Worm (Caenorhabditis elegans) whole organism, L3 larva: ENCODE data around the gene catp-3.

Experiments used
- R02D3.7 ChIP-seq: fragments of 150-350 bp; optimal IDR thresholded peaks from 2 replicates; lab custom pipeline; 2014; ENCODE audit warnings: missing biosample characterization, missing genetic modification characterization
- ZK546.5 ChIP-seq: sonication (generic microtip); optimal IDR thresholded peaks from 2 replicates; lab custom pipeline; 2017; ENCODE audit warnings: missing biosample characterization, missing genetic modification characterization
- aly-2 ChIP-seq: fragments of 150-350 bp; optimal IDR thresholded peaks from 2 replicates; lab custom pipeline; 2014; ENCODE audit warnings: missing biosample characterization, missing genetic modification characterization
- ama-1 ChIP-seq: fragments of 150-350 bp; optimal IDR thresholded peaks from 2 replicates; lab custom pipeline; 2018
- ceh-16 ChIP-seq: sonication (generic microtip); optimal IDR thresholded peaks from 2 replicates; lab custom pipeline; 2017; ENCODE audit warnings: missing biosample characterization, missing genetic modification characterization
- ceh-28 ChIP-seq: fragments of 150-350 bp; optimal IDR thresholded peaks from 2 replicates; lab custom pipeline; 2014; ENCODE audit warnings: missing biosample characterization, missing genetic modification reagents, missing genetic modification characterization
- ceh-82 ChIP-seq: fragments of 150-350 bp; optimal IDR thresholded peaks from 2 replicates; lab custom pipeline; 2014; ENCODE audit warnings: missing biosample characterization, missing genetic modification characterization
- daf-12 ChIP-seq: fragments of 150-350 bp; optimal IDR thresholded peaks from 2 replicates; lab custom pipeline; 2014; ENCODE audit warnings: missing biosample characterization, missing genetic modification reagents, missing genetic modification characterization
- egl-5 ChIP-seq: fragments of 150-350 bp; optimal IDR thresholded peaks from 2 replicates; lab custom pipeline; 2017; ENCODE audit warnings: missing biosample characterization, missing genetic modification reagents, missing genetic modification characterization, inconsistent platforms
- elt-1 ChIP-seq: fragments of 150-350 bp; optimal IDR thresholded peaks from 2 replicates; lab custom pipeline; 2014; ENCODE audit warnings: missing biosample characterization, missing genetic modification characterization
- elt-3 ChIP-seq, 3 experiments: fragments of 150-350 bp in 1 of 3; sonication (generic microtip) in 2 of 3; optimal IDR thresholded peaks; 2 replicates in 2 of 3; 4 replicates in 1 of 3; lab custom pipeline; 2014 to 2017; ENCODE audit warnings: missing biosample characterization in 3 of 3, missing genetic modification characterization in 3 of 3
- eor-1 ChIP-seq, 2 experiments: fragments of 150-350 bp; optimal IDR thresholded peaks; 2 replicates each; lab custom pipeline; 2014 to 2018; ENCODE audit warnings: missing biosample characterization in 2 of 2, missing genetic modification characterization in 2 of 2
- fkh-10 ChIP-seq: sonication (generic microtip); optimal IDR thresholded peaks from 2 replicates; lab custom pipeline; 2017; ENCODE audit warnings: missing biosample characterization, missing genetic modification reagents, missing genetic modification characterization
- jun-1 ChIP-seq: fragments of 150-350 bp; optimal IDR thresholded peaks from 2 replicates; lab custom pipeline; 2014; ENCODE audit warnings: missing biosample characterization, missing genetic modification reagents, missing genetic modification characterization
- lin-15B ChIP-seq: fragments of 150-350 bp; optimal IDR thresholded peaks from 2 replicates; lab custom pipeline; 2014; ENCODE audit warnings: missing biosample characterization, missing genetic modification characterization
- lin-39 ChIP-seq: fragments of 150-350 bp; optimal IDR thresholded peaks from 2 replicates; lab custom pipeline; 2018; ENCODE audit warnings: missing biosample characterization, missing genetic modification reagents, missing genetic modification characterization
- lsy-12 ChIP-seq: sonication (generic microtip); optimal IDR thresholded peaks from 2 replicates; lab custom pipeline; 2016; ENCODE audit warnings: mild to moderate bottlenecking, missing genetic modification characterization, missing compliant biosample characterization
- mdl-1 ChIP-seq: fragments of 150-350 bp; optimal IDR thresholded peaks from 2 replicates; lab custom pipeline; 2014; ENCODE audit warnings: missing biosample characterization, missing genetic modification characterization
- mml-1 ChIP-seq: fragments of 150-350 bp; sonication (generic microtip); optimal IDR thresholded peaks from 3 replicates; lab custom pipeline; 2014; ENCODE audit warnings: missing biosample characterization, missing genetic modification characterization
- nfya-1 ChIP-seq: sonication (generic microtip); optimal IDR thresholded peaks from 2 replicates; lab custom pipeline; 2017; ENCODE audit warnings: missing genetic modification characterization, mild to moderate bottlenecking, missing compliant biosample characterization, antibody characterized with exemption, moderate library complexity; ENCODE audit not compliant: insufficient read depth
- nhr-11 ChIP-seq: fragments of 150-350 bp; optimal IDR thresholded peaks from 2 replicates; lab custom pipeline; 2014; ENCODE audit warnings: missing biosample characterization, missing genetic modification characterization
- nhr-12 ChIP-seq: fragments of 150-350 bp; optimal IDR thresholded peaks from 2 replicates; lab custom pipeline; 2014; ENCODE audit warnings: missing biosample characterization, missing genetic modification characterization
- nhr-23 ChIP-seq: fragments of 150-350 bp; optimal IDR thresholded peaks from 2 replicates; lab custom pipeline; 2014; ENCODE audit warnings: missing biosample characterization, missing genetic modification reagents, missing genetic modification characterization
- nhr-237 ChIP-seq: fragments of 150-350 bp; optimal IDR thresholded peaks from 2 replicates; lab custom pipeline; 2014; ENCODE audit warnings: missing biosample characterization, missing genetic modification characterization
- nhr-25 ChIP-seq: sonication (generic microtip); optimal IDR thresholded peaks from 2 replicates; lab custom pipeline; 2017; ENCODE audit warnings: missing biosample characterization, missing genetic modification characterization
- nhr-28 ChIP-seq: fragments of 150-350 bp; optimal IDR thresholded peaks from 2 replicates; lab custom pipeline; 2014; ENCODE audit warnings: missing biosample characterization, missing genetic modification characterization
- nhr-43 ChIP-seq: sonication (generic microtip); optimal IDR thresholded peaks from 2 replicates; lab custom pipeline; 2016; ENCODE audit warnings: mild to moderate bottlenecking, missing genetic modification characterization, missing compliant biosample characterization; ENCODE audit not compliant: poor library complexity, severe bottlenecking
- nhr-77 ChIP-seq: fragments of 150-350 bp; optimal IDR thresholded peaks from 2 replicates; lab custom pipeline; 2014; ENCODE audit warnings: missing biosample characterization, missing genetic modification characterization
- pha-4 ChIP-seq: fragments of 150-350 bp; optimal IDR thresholded peaks from 2 replicates; lab custom pipeline; 2014; ENCODE audit warnings: missing biosample characterization, missing genetic modification reagents, missing genetic modification characterization
- skn-1 ChIP-seq: fragments of 150-350 bp; optimal IDR thresholded peaks from 2 replicates; lab custom pipeline; 2014; ENCODE audit warnings: missing biosample characterization, missing genetic modification characterization
- snpc-4 ChIP-seq: fragments of 150-350 bp; optimal IDR thresholded peaks from 2 replicates; lab custom pipeline; 2014; ENCODE audit warnings: missing biosample characterization, missing genetic modification characterization
- tbx-2 ChIP-seq: sonication (generic microtip); optimal IDR thresholded peaks from 2 replicates; lab custom pipeline; 2016; ENCODE audit warnings: mild to moderate bottlenecking, missing genetic modification characterization, missing compliant biosample characterization
- unc-62 ChIP-seq: fragments of 150-350 bp; sonication (generic microtip); optimal IDR thresholded peaks from 4 replicates; lab custom pipeline; 2014; ENCODE audit warnings: missing biosample characterization, missing genetic modification reagents, missing genetic modification characterization
- ztf-11 ChIP-seq: fragments of 150-350 bp; optimal IDR thresholded peaks from 2 replicates; lab custom pipeline; 2014; ENCODE audit warnings: missing biosample characterization, missing genetic modification characterization
- ztf-4 ChIP-seq: fragments of 150-350 bp; optimal IDR thresholded peaks from 2 replicates; lab custom pipeline; 2014; ENCODE audit warnings: missing biosample characterization, missing genetic modification characterization

The catp-3 gene

ce11 chrV:8041336-8041868 is 34.4 kb upstream of the catp-3 start:
- no peak for TF ChIP-seq lsy-12 (tag; lab: Kevin White, UChicago)
- no peak for TF ChIP-seq ama-1 (lab: Kevin White, UChicago)
- TF ChIP-seq mdl-1 (tag; lab: Kevin White, UChicago) = no peak
- no peak for TF ChIP-seq elt-3 (tag; optimal IDR thresholded peaks at IDR 0.05; lab: Kevin White, UChicago)
- TF ChIP-seq R02D3.7 (tag; lab: Kevin White, UChicago) = no peak

- no peak for TF ChIP-seq nhr-43 (tag; lab: Kevin White, UChicago)
- peak; percentile 48 for TF ChIP-seq nhr-23
- TF ChIP-seq nhr-25 = peak; percentile 64
These were observed 32.1 kb upstream of the catp-3 start for ce11 chrV:8043664-8044063.

ce11 chrV:8044957-8045356 is 30.9 kb upstream of the catp-3 start:
- TF ChIP-seq nhr-237 (tag; lab: Kevin White, UChicago) (no peak), elt-1 (peak; percentile 35), nhr-25 (peak; percentile 66), nfya-1 (no peak), lin-39 (tag; lab: Kevin White, UChicago) (no peak), aly-2 (tag; lab: Kevin White, UChicago) (no peak), ceh-82 (tag; lab: Kevin White, UChicago) (no peak), lin-15B (no peak), nhr-23 (peak; percentile 45), daf-12 (tag; lab: Kevin White, UChicago) (no peak)

- TF ChIP-seq nhr-28 (tag; lab: Kevin White, UChicago) = no peak
- no peak for TF ChIP-seq R02D3.7 (tag; lab: Kevin White, UChicago)
- TF ChIP-seq egl-5 (tag; lab: Kevin White, UChicago) = no peak
- no peak for TF ChIP-seq lin-39 (tag; lab: Kevin White, UChicago)
- no peak for TF ChIP-seq ztf-11 (tag; lab: Kevin White, UChicago)
- no peak for TF ChIP-seq jun-1 (tag; lab: Kevin White, UChicago)
- TF ChIP-seq unc-62 (GFP tag; lab: Kevin White, UChicago) = no peak
- no peak for TF ChIP-seq nhr-77
- TF ChIP-seq lsy-12 (tag; lab: Kevin White, UChicago) = no peak
- no peak for TF ChIP-seq nhr-12
- no peak for TF ChIP-seq eor-1 (tag; optimal IDR thresholded peaks at IDR 0.05; lab: Kevin White, UChicago)
These were observed 29.1 kb upstream of the catp-3 start, which contains the start of gene ZC513.3 for ce11 chrV:8046706-8047105. Gene ZC513.3 (plus strand): TSS chrV:8047006.

ce11 chrV:8050059-8050677 is 25.6 kb upstream of the catp-3 start:
- TF ChIP-seq jun-1 (tag; lab: Kevin White, UChicago) = no peak
- no peak for TF ChIP-seq nhr-11
- no peak for TF ChIP-seq snpc-4 (tag; lab: Kevin White, UChicago)
- no peak for TF ChIP-seq nhr-43 (tag; lab: Kevin White, UChicago)
- no peak for TF ChIP-seq elt-1
- no peak for TF ChIP-seq pha-4
- TF ChIP-seq ztf-11 (tag; lab: Kevin White, UChicago) = no peak
- TF ChIP-seq mml-1 (tag; lab: Kevin White, UChicago) = no peak
- no peak for TF ChIP-seq ZK546.5 (tag; lab: Kevin White, UChicago)
- TF ChIP-seq daf-12 (tag; lab: Kevin White, UChicago) = no peak
- TF ChIP-seq skn-1 (tag; lab: Kevin White, UChicago) = no peak
- TF ChIP-seq ztf-4 (tag; lab: Kevin White, UChicago) = no peak
- TF ChIP-seq ceh-28 (tag; lab: Kevin White, UChicago) = no peak
- TF ChIP-seq nfya-1 = no peak
- TF ChIP-seq tbx-2 (tag; lab: Kevin White, UChicago) = no peak
- TF ChIP-seq ceh-16 = no peak
- no peak for TF ChIP-seq R02D3.7 (tag; lab: Kevin White, UChicago)
- TF ChIP-seq lsy-12 (tag; lab: Kevin White, UChicago) = no peak
- no peak for TF ChIP-seq fkh-10 (GFP tag; lab: Kevin White, UChicago)
